Fruit fly (Drosophila melanogaster) whole organism, embryonic: ENCODE measurements around the gene CG8891.

ENCODE experiments used
- CG10543 ChIP-seq: fragments of 200-800 bp; sonication (Bioruptor generic); optimal IDR thresholded peaks from 3 replicates; lab custom pipeline; 2017; ENCODE audit warnings: missing biosample characterization, mild to moderate bottlenecking, missing genetic modification characterization, moderate library complexity
- CG10565 ChIP-seq: fragments of 200-800 bp; sonication (Bioruptor generic); optimal IDR thresholded peaks from 3 replicates; lab custom pipeline; 2016; ENCODE audit warnings: missing biosample characterization, mild to moderate bottlenecking, missing genetic modification characterization
- CG10959 ChIP-seq: fragments of 200-800 bp; sonication (Bioruptor generic); IDR thresholded peaks from 2 replicates; pipeline ENCODE4 v1.3.6; 2022; ENCODE audit warnings: missing biosample characterization, missing genetic modification characterization
- CG14050 ChIP-seq: fragments of 200-800 bp; sonication (Bioruptor generic); IDR thresholded peaks from 3 replicates; pipeline ENCODE4 v1.3.6; 2022; ENCODE audit warnings: missing biosample characterization, missing genetic modification characterization
- CG1647 ChIP-seq: fragments of 200-800 bp; sonication (Bioruptor generic); optimal IDR thresholded peaks from 3 replicates; lab custom pipeline; 2016; ENCODE audit warnings: missing biosample characterization, missing genetic modification characterization
- CG18476 ChIP-seq: fragments of 200-800 bp; sonication (Bioruptor generic); optimal IDR thresholded peaks from 2 replicates; lab custom pipeline; 2016; ENCODE audit warnings: missing biosample characterization, mild to moderate bottlenecking, missing genetic modification characterization
- CG3065 ChIP-seq: fragments of 200-800 bp; sonication (Bioruptor generic); optimal IDR thresholded peaks from 2 replicates; lab custom pipeline; 2016; ENCODE audit warnings: missing biosample characterization, missing genetic modification characterization
- CG32767 ChIP-seq: fragments of 200-800 bp; sonication (Bioruptor generic); IDR thresholded peaks from 2 replicates; pipeline ENCODE4 v1.3.6; 2022; ENCODE audit warnings: missing biosample characterization, missing genetic modification characterization
- CG42726 ChIP-seq: fragments of 200-800 bp; sonication (Bioruptor generic); IDR thresholded peaks from 2 replicates; pipeline ENCODE4 v1.3.6; 2022; ENCODE audit warnings: missing biosample characterization, missing genetic modification characterization; ENCODE audit not compliant: partially characterized antibody
- CG4282 ChIP-seq: fragments of 200-800 bp; sonication (Bioruptor generic); optimal IDR thresholded peaks from 2 replicates; lab custom pipeline; 2016; ENCODE audit warnings: missing biosample characterization, missing genetic modification characterization
- CG4360 ChIP-seq: fragments of 200-800 bp; sonication (Bioruptor generic); IDR thresholded peaks from 2 replicates; pipeline ENCODE4 v1.3.6; 2022; ENCODE audit warnings: missing biosample characterization, missing genetic modification characterization
- CG4707 ChIP-seq: fragments of 200-800 bp; sonication (Bioruptor generic); optimal IDR thresholded peaks from 2 replicates; lab custom pipeline; 2018; ENCODE audit warnings: missing biosample characterization, mild to moderate bottlenecking, missing genetic modification characterization, moderate library complexity
- CG5245 ChIP-seq: fragments of 200-800 bp; sonication (Bioruptor generic); optimal IDR thresholded peaks from 3 replicates; lab custom pipeline; 2016; ENCODE audit warnings: missing biosample characterization, missing genetic modification characterization
- CG5953 ChIP-seq: fragments of 200-800 bp; sonication (Bioruptor generic); IDR thresholded peaks from 2 replicates; pipeline ENCODE4 v1.3.6; 2022; ENCODE audit warnings: missing biosample characterization, missing genetic modification characterization
- CG6765 ChIP-seq: fragments of 200-800 bp; sonication (Bioruptor generic); optimal IDR thresholded peaks from 3 replicates; lab custom pipeline; 2017; ENCODE audit warnings: missing biosample characterization, mild to moderate bottlenecking, missing genetic modification characterization
- CG7745 ChIP-seq: fragments of 200-800 bp; sonication (Bioruptor generic); optimal IDR thresholded peaks from 2 replicates; lab custom pipeline; 2018; ENCODE audit warnings: missing biosample characterization, mild to moderate bottlenecking, missing genetic modification characterization, moderate library complexity
- CG8281 ChIP-seq: fragments of 200-800 bp; sonication (Bioruptor generic); optimal IDR thresholded peaks from 2 replicates; lab custom pipeline; 2018; ENCODE audit warnings: missing biosample characterization, mild to moderate bottlenecking, missing genetic modification characterization, moderate library complexity
- CG8290 ChIP-seq, 3 experiments: fragments of 200-800 bp; sonication (Bioruptor generic); optimal IDR thresholded peaks; 2 replicates each; lab custom pipeline; 2016 to 2019; ENCODE audit warnings: missing biosample characterization in 3 of 3, missing genetic modification characterization in 3 of 3, mild to moderate bottlenecking in 2 of 3, moderate library complexity in 1 of 3
- Drgx ChIP-seq: fragments of 200-800 bp; sonication (Bioruptor generic); IDR thresholded peaks from 2 replicates; pipeline ENCODE4 v1.3.6; 2022; ENCODE audit warnings: missing biosample characterization, missing genetic modification characterization
- E2f2 ChIP-seq: fragments of 200-800 bp; sonication (Bioruptor generic); IDR thresholded peaks from 2 replicates; pipeline ENCODE4 v1.3.6; 2022; ENCODE audit warnings: missing biosample characterization, missing genetic modification characterization
- HLH54F ChIP-seq: fragments of 200-800 bp; sonication (Bioruptor generic); optimal IDR thresholded peaks from 3 replicates; lab custom pipeline; 2016; ENCODE audit warnings: missing biosample characterization, missing genetic modification characterization
- Hmr ChIP-seq: fragments of 200-800 bp; sonication (Bioruptor generic); optimal IDR thresholded peaks from 3 replicates; lab custom pipeline; 2017; ENCODE audit warnings: mild to moderate bottlenecking, missing biosample characterization, missing genetic modification reagents, missing genetic modification characterization
- Lpt ChIP-seq: fragments of >200 bp; optimal IDR thresholded peaks from 2 replicates; lab custom pipeline; 2018; ENCODE audit warnings: missing biosample characterization, missing genetic modification characterization
- Pdp1 ChIP-seq, 2 experiments: fragments of 200-800 bp; sonication (Bioruptor generic); optimal IDR thresholded peaks; 3 replicates each; lab custom pipeline; 2016; ENCODE audit warnings: missing biosample characterization in 2 of 2, missing genetic modification characterization in 2 of 2, mild to moderate bottlenecking in 1 of 2, moderate library complexity in 1 of 2
- Sox100B ChIP-seq: fragments of 200-800 bp; sonication (Bioruptor generic); optimal IDR thresholded peaks from 3 replicates; lab custom pipeline; 2018; ENCODE audit warnings: missing biosample characterization, mild to moderate bottlenecking, missing genetic modification characterization
- YL-1 ChIP-seq: fragments of 200-800 bp; sonication (Bioruptor generic); optimal IDR thresholded peaks from 3 replicates; lab custom pipeline; 2017; ENCODE audit warnings: missing biosample characterization, mild to moderate bottlenecking, missing genetic modification characterization
- ara ChIP-seq: fragments of 200-800 bp; sonication (Bioruptor generic); IDR thresholded peaks from 2 replicates; pipeline ENCODE4 v1.3.6; 2022; ENCODE audit warnings: missing biosample characterization, missing genetic modification characterization
- ash1 ChIP-seq: fragments of 200-800 bp; sonication (Bioruptor generic); optimal IDR thresholded peaks from 2 replicates; lab custom pipeline; 2018; ENCODE audit warnings: missing biosample characterization, mild to moderate bottlenecking, missing genetic modification characterization
- bbx ChIP-seq: fragments of 200-800 bp; sonication (Bioruptor generic); IDR thresholded peaks from 2 replicates; pipeline ENCODE4 v1.3.6; 2022; ENCODE audit warnings: missing biosample characterization, missing genetic modification characterization; ENCODE audit not compliant: partially characterized antibody
- cg ChIP-seq: fragments of 200-800 bp; sonication (Bioruptor generic); optimal IDR thresholded peaks from 3 replicates; lab custom pipeline; 2019; ENCODE audit warnings: missing biosample characterization, mild to moderate bottlenecking, missing genetic modification characterization, moderate library complexity
- chif ChIP-seq, 2 experiments: fragments of 200-800 bp; sonication (Bioruptor generic); optimal IDR thresholded peaks; 3 replicates each; lab custom pipeline; 2016; ENCODE audit warnings: missing biosample characterization in 2 of 2, missing genetic modification characterization in 2 of 2
- dati ChIP-seq: fragments of 200-800 bp; sonication (Bioruptor generic); IDR thresholded peaks from 2 replicates; pipeline ENCODE4 v1.3.6; 2022; ENCODE audit warnings: missing biosample characterization, missing genetic modification characterization
- ewg ChIP-seq: fragments of 200-800 bp; sonication (Bioruptor generic); optimal IDR thresholded peaks from 3 replicates; lab custom pipeline; 2017; ENCODE audit warnings: mild to moderate bottlenecking, missing biosample characterization, missing genetic modification reagents, missing genetic modification characterization
- eyg ChIP-seq: fragments of 200-800 bp; sonication (Bioruptor generic); optimal IDR thresholded peaks from 3 replicates; lab custom pipeline; 2016; ENCODE audit warnings: missing biosample characterization, missing genetic modification characterization
- fd3F ChIP-seq: fragments of 200-800 bp; sonication (Bioruptor generic); optimal IDR thresholded peaks from 2 replicates; lab custom pipeline; 2018; ENCODE audit warnings: missing biosample characterization, mild to moderate bottlenecking, missing genetic modification characterization, moderate library complexity
- gem ChIP-seq: fragments of 200-800 bp; sonication (Bioruptor generic); optimal IDR thresholded peaks from 2 replicates; lab custom pipeline; 2019; ENCODE audit warnings: missing biosample characterization, mild to moderate bottlenecking, missing genetic modification characterization, moderate library complexity
- gt ChIP-seq: fragments of 200-800 bp; sonication (Bioruptor generic); IDR thresholded peaks from 2 replicates; pipeline ENCODE4 v1.3.6; 2022; ENCODE audit warnings: missing biosample characterization, missing genetic modification characterization
- kni ChIP-seq: fragments of 200-800 bp; sonication (Bioruptor generic); optimal IDR thresholded peaks from 3 replicates; lab custom pipeline; 2017; ENCODE audit warnings: mild to moderate bottlenecking, missing biosample characterization, missing genetic modification reagents, missing genetic modification characterization
- maf-S ChIP-seq: fragments of 200-800 bp; sonication (Bioruptor generic); optimal IDR thresholded peaks from 2 replicates; lab custom pipeline; 2016; ENCODE audit warnings: missing biosample characterization, missing genetic modification characterization
- nom ChIP-seq: fragments of 200-800 bp; sonication (Bioruptor generic); optimal IDR thresholded peaks from 2 replicates; lab custom pipeline; 2017; ENCODE audit warnings: missing biosample characterization, missing genetic modification characterization, mild to moderate bottlenecking, moderate library complexity, missing genetic modification reagents
- phol ChIP-seq: fragments of 200-800 bp; sonication (Bioruptor generic); optimal IDR thresholded peaks from 3 replicates; lab custom pipeline; 2018; ENCODE audit warnings: missing biosample characterization, mild to moderate bottlenecking, missing genetic modification characterization, moderate library complexity
- pnt ChIP-seq: fragments of 200-800 bp; sonication (Bioruptor generic); optimal IDR thresholded peaks from 3 replicates; lab custom pipeline; 2016; ENCODE audit warnings: missing biosample characterization, missing genetic modification characterization
- repo ChIP-seq: fragments of 200-800 bp; sonication (Bioruptor generic); optimal IDR thresholded peaks from 2 replicates; lab custom pipeline; 2016; ENCODE audit warnings: missing biosample characterization, missing genetic modification characterization
- scrt ChIP-seq: fragments of 200-800 bp; sonication (Bioruptor generic); optimal IDR thresholded peaks from 2 replicates; lab custom pipeline; 2018; ENCODE audit warnings: missing biosample characterization, mild to moderate bottlenecking, missing genetic modification characterization, moderate library complexity
- sens ChIP-seq: fragments of 200-800 bp; sonication (Bioruptor generic); peaks from one replicate; lab custom pipeline; 2016; ENCODE audit warnings: missing biosample characterization, missing genetic modification characterization
- tll ChIP-seq, 2 experiments: fragments of 200-800 bp in 1 of 2; fragments of >200 bp in 1 of 2; sonication (Bioruptor generic) in 1 of 2; optimal IDR thresholded peaks; 2 replicates each; lab custom pipeline; 2017 to 2019; ENCODE audit warnings: missing biosample characterization in 2 of 2, missing genetic modification characterization in 2 of 2, mild to moderate bottlenecking in 1 of 2, moderate library complexity in 1 of 2
- trem ChIP-seq: fragments of 200-800 bp; optimal IDR thresholded peaks from 3 replicates; lab custom pipeline; 2019; ENCODE audit warnings: missing biosample characterization, mild to moderate bottlenecking, missing genetic modification characterization, moderate library complexity
- twi ChIP-seq: fragments of 200-800 bp; optimal IDR thresholded peaks from 2 replicates; lab custom pipeline; 2019; ENCODE audit warnings: missing biosample characterization, mild to moderate bottlenecking, missing genetic modification characterization, moderate library complexity
- zf30C ChIP-seq: fragments of 200-800 bp; sonication (Bioruptor generic); optimal IDR thresholded peaks from 3 replicates; lab custom pipeline; 2018; ENCODE audit warnings: missing biosample characterization, mild to moderate bottlenecking, missing genetic modification characterization

Gene CG8891

dm6 chr2L:5000287-5000871, 21.2 kb upstream of the CG8891 start (continued):
- TF ChIP-seq CG5953 (GFP tag; lab: Robert Waterston, UW) (peak; percentile 53; the same call in 1 of the 2 replicates), CG5245 (GFP tag; lab: Kevin White, UChicago) (peak; percentile 56), kni (peak; percentile 78), zf30C (no peak), twi (tag; lab: Kevin White, UChicago) (peak; percentile 89), E2f2 (GFP tag; lab: Robert Waterston, UW) (peak; percentile 63), CG42726 (GFP tag; lab: Robert Waterston, UW) (no peak), CG10543 (GFP tag; lab: Kevin White, UChicago) (peak; percentile 75), CG3065 (GFP tag; lab: Kevin White, UChicago) (peak; percentile 45), sens (peak; percentile 97), dati (GFP tag; lab: Robert Waterston, UW) (0 out of 2 replicates have a peak, but pooled peaks have one; percentile 3), ara (GFP tag; lab: Robert Waterston, UW) (peak; percentile 80), CG7745 (tag; lab: Kevin White, UChicago) (peak; percentile 30), scrt (GFP tag; lab: Kevin White, UChicago) (peak; percentile 78), CG18476 (GFP tag; lab: Kevin White, UChicago) (peak; percentile 78), CG4282 (GFP tag; lab: Kevin White, UChicago) (no peak), CG10565 (GFP tag; lab: Kevin White, UChicago) (no peak), YL-1 (GFP tag; lab: Kevin White, UChicago) (peak; percentile 51), ash1 (GFP tag; lab: Kevin White, UChicago) (no peak), Lpt (no peak), trem (tag; lab: Kevin White, UChicago) (peak; percentile 79), CG14050 (GFP tag; lab: Robert Waterston, UW) (peak; percentile 56), tll (GFP tag; optimal IDR thresholded peaks at IDR 0.05; lab: Kevin White, UChicago) (peak in 1 of 2 experiments; percentile 73), ewg (GFP tag; lab: Kevin White, UChicago) (peak; percentile 54), repo (GFP tag; lab: Kevin White, UChicago) (peak; percentile 14), Sox100B (GFP tag; lab: Kevin White, UChicago) (peak; percentile 85), maf-S (no peak), nom (GFP tag; lab: Kevin White, UChicago) (peak; percentile 70), CG4707 (GFP tag; lab: Kevin White, UChicago) (peak; percentile 69), CG32767 (peak; percentile 82), pnt (GFP tag; lab: Kevin White, UChicago) (peak; percentile 73), gt (GFP tag; lab: Robert Waterston, UW) (no peak), cg (GFP tag; lab: Kevin White, UChicago) (peak; percentile 93), Hmr (GFP tag; lab: Kevin White, UChicago) (peak; percentile 87), eyg (GFP tag; lab: Kevin White, UChicago) (no peak), Drgx (GFP tag; lab: Robert Waterston, UW) (peak; percentile 75), phol (tag; lab: Kevin White, UChicago) (peak; percentile 84), CG1647 (peak; percentile 61), gem (tag; lab: Kevin White, UChicago) (peak; percentile 94), Pdp1 (GFP tag; optimal IDR thresholded peaks at IDR 0.05; lab: Kevin White, UChicago) (peak; percentile 56 to 85), fd3F (peak; percentile 69), CG6765 (peak; percentile 72), bbx (GFP tag; lab: Robert Waterston, UW) (no peak; the same call in 1 of the 2 replicates), CG10959 (peak; percentile 70), chif (GFP tag; optimal IDR thresholded peaks at IDR 0.05; lab: Kevin White, UChicago) (peak; percentile 74 to 85), CG8281 (tag; lab: Kevin White, UChicago) (peak; percentile 57), CG4360 (GFP tag; lab: Robert Waterston, UW) (0 out of 2 replicates have a peak, but pooled peaks have one; percentile 32), CG8290 (GFP tag; optimal IDR thresholded peaks at IDR 0.05; lab: Kevin White, UChicago) (peak; percentile 79), CG8290 (tag; optimal IDR thresholded peaks at IDR 0.05; lab: Kevin White, UChicago) (peak; percentile 13 to 49), HLH54F (GFP tag; lab: Kevin White, UChicago) (peak; percentile 56)
